Fruit fly (Drosophila melanogaster): ENCODE results near the gene jvl.

Gene jvl

dm6 chr3R:14723671-14724500 lies 17.5 kb upstream of the jvl start, which contains the start of gene kibra (continued):
- peak; percentile 17 for TF ChIP-seq lbe (GFP tag; optimal IDR thresholded peaks at IDR 0.05)
- TF ChIP-seq Rfx (GFP tag; IDR thresholded peaks at IDR 0.05): no peak
- peak; percentile 69 for TF ChIP-seq CG10147 (GFP tag; optimal IDR thresholded peaks at IDR 0.05)
- TF ChIP-seq fru (optimal IDR thresholded peaks at IDR 0.05): no peak
- TF ChIP-seq CG1024 (GFP tag; IDR thresholded peaks at IDR 0.05): no peak
- TF ChIP-seq CG3163 (GFP tag; optimal IDR thresholded peaks at IDR 0.05): peak; percentile 57
- TF ChIP-seq usp (GFP tag; optimal IDR thresholded peaks at IDR 0.05): no peak
- no peak for TF ChIP-seq CG1832 (GFP tag; optimal IDR thresholded peaks at IDR 0.05)
- TF ChIP-seq vvl (GFP tag; IDR thresholded peaks at IDR 0.05): no peak
- TF ChIP-seq CG10654 (GFP tag; optimal IDR thresholded peaks at IDR 0.05): peak; percentile 74
- peak; percentile 58 for TF ChIP-seq CG1602 (GFP tag; optimal IDR thresholded peaks at IDR 0.05)
- TF ChIP-seq Hmx (GFP tag; optimal IDR thresholded peaks at IDR 0.05): peak; percentile 48
- TF ChIP-seq onecut (GFP tag; IDR thresholded peaks at IDR 0.05): peak; percentile 44
- no peak for TF ChIP-seq CG11560 (tag; IDR thresholded peaks at IDR 0.05)
- peak; percentile 44 for TF ChIP-seq Chrac-16 (GFP tag; optimal IDR thresholded peaks at IDR 0.05)
- peak in 1 of 2 experiments; percentile 38 for TF ChIP-seq insv (GFP tag; optimal IDR thresholded peaks at IDR 0.05)
- peak; percentile 71 for TF ChIP-seq Blimp-1 (GFP tag; optimal IDR thresholded peaks at IDR 0.05)
- TF ChIP-seq sens (GFP tag): peak; percentile 94
- TF ChIP-seq Opbp (GFP tag; IDR thresholded peaks at IDR 0.05; ENCODE audit: partially characterized antibody): no peak
- no peak for TF ChIP-seq CG17361 (GFP tag; IDR thresholded peaks at IDR 0.05)
- peak; percentile 83 for TF ChIP-seq tin (GFP tag; optimal IDR thresholded peaks at IDR 0.05)
- no peak for TF ChIP-seq Gsc (GFP tag; IDR thresholded peaks at IDR 0.05)
- TF ChIP-seq CG18011 (GFP tag; optimal IDR thresholded peaks at IDR 0.05): no peak
- TF ChIP-seq CG10209 (GFP tag; optimal IDR thresholded peaks at IDR 0.05): peak; percentile 50
- TF ChIP-seq H15 (GFP tag; IDR thresholded peaks at IDR 0.05): no peak
- TF ChIP-seq amos (GFP tag; IDR thresholded peaks at IDR 0.05; ENCODE audit: partially characterized antibody): no peak
- TF ChIP-seq CG4820 (GFP tag; optimal IDR thresholded peaks at IDR 0.05): peak; percentile 68
- peak; percentile 78 for TF ChIP-seq CG11504 (tag; optimal IDR thresholded peaks at IDR 0.05)
- no peak for TF ChIP-seq Dbx (GFP tag; IDR thresholded peaks at IDR 0.05)
- no peak for TF ChIP-seq CG11695 (GFP tag; IDR thresholded peaks at IDR 0.05)
- peak; percentile 80 for TF ChIP-seq yki (optimal IDR thresholded peaks at IDR 0.05)
- no peak for TF ChIP-seq aop (GFP tag; IDR thresholded peaks at IDR 0.05)
- no peak for TF ChIP-seq pan (optimal IDR thresholded peaks at IDR 0.05)
- TF ChIP-seq pan (GFP tag; optimal IDR thresholded peaks at IDR 0.05 in 1 of 2, IDR thresholded peaks at IDR 0.05 in 1 of 2): no peak
- no peak for TF ChIP-seq CG3838 (GFP tag; optimal IDR thresholded peaks at IDR 0.05)
- TF ChIP-seq unc-4 (GFP tag; IDR thresholded peaks at IDR 0.05; ENCODE audit: partially characterized antibody): no peak
- peak; percentile 93 for TF ChIP-seq CG2116 (GFP tag; optimal IDR thresholded peaks at IDR 0.05)
- peak; percentile 12 for TF ChIP-seq p53 (GFP tag; optimal IDR thresholded peaks at IDR 0.05)
- TF ChIP-seq CG6813 (GFP tag; optimal IDR thresholded peaks at IDR 0.05): peak; percentile 27
- TF ChIP-seq seq (GFP tag; IDR thresholded peaks at IDR 0.05): no peak
- TF ChIP-seq eve (GFP tag; optimal IDR thresholded peaks at IDR 0.05): peak in 1 of 2 experiments; percentile 92
- peak; percentile 19 to 37 for TF ChIP-seq Hr78 (GFP tag; optimal IDR thresholded peaks at IDR 0.05)
- TF ChIP-seq CG10979 (tag; optimal IDR thresholded peaks at IDR 0.05): peak; percentile 65
- no peak for TF ChIP-seq GATAe (GFP tag; conservative IDR thresholded peaks at IDR 0.05)
- TF ChIP-seq Meics (GFP tag; optimal IDR thresholded peaks at IDR 0.05): peak; percentile 59
- TF ChIP-seq CG10321 (GFP tag; IDR thresholded peaks at IDR 0.05): no peak
- peak; percentile 69 for TF ChIP-seq mirr (GFP tag; optimal IDR thresholded peaks at IDR 0.05)
- TF ChIP-seq CG13424 (tag; optimal IDR thresholded peaks at IDR 0.05): peak; percentile 62
- peak; percentile 33 for TF ChIP-seq PHDP (tag; optimal IDR thresholded peaks at IDR 0.05)
- peak; percentile 72 for TF ChIP-seq bab2 (GFP tag; optimal IDR thresholded peaks at IDR 0.05)

All from whole organism, embryonic.